Worm (Caenorhabditis elegans) whole organism, dauer: ENCODE data around the gene F14F8.9.

Source experiments
- unc-62 ChIP-seq: sonication (generic microtip); optimal IDR thresholded peaks from 2 replicates; lab custom pipeline; 2017; ENCODE audit warnings: missing biosample characterization, missing genetic modification reagents, missing genetic modification characterization

F14F8.9 gene

ce11 chrV:16668473-16668872 is at the start of gene F14F8.9:
Gene F14F8.9 (minus strand): TSS chrV:16668573.
- no peak for TF ChIP-seq unc-62

- TF ChIP-seq unc-62: no peak
Observed at ce11 chrV:16716574-16716973, 48.2 kb upstream of the F14F8.9 start, which contains the start of gene srh-137. Gene srh-137 (minus strand): TSS chrV:16716674.

ce11 chrV:16713797-16714196 is 45.4 kb upstream of the F14F8.9 start:
- no peak for TF ChIP-seq unc-62

- no peak for TF ChIP-seq unc-62
Observed at ce11 chrV:16706549-16706948, 38.2 kb upstream of the F14F8.9 start, which contains the start of gene clec-9. Gene clec-9 (minus strand): TSS chrV:16706649.

- no peak for TF ChIP-seq unc-62
Observed at ce11 chrV:16699752-16700259, 31.4 kb upstream of the F14F8.9 start, which contains the start of gene Y70C5C.1. Gene Y70C5C.1 (plus strand): TSS chrV:16700209.

- TF ChIP-seq unc-62: no peak
Observed at ce11 chrV:16697178-16697577, 28.8 kb upstream of the F14F8.9 start, which contains the start of gene srw-41. Gene srw-41 (plus strand): TSS chrV:16697478.

ce11 chrV:16695499-16695898 is 27.1 kb upstream of the F14F8.9 start:
- no peak for TF ChIP-seq unc-62

- no peak for TF ChIP-seq unc-62
Observed at ce11 chrV:16694538-16694937, 26.2 kb upstream of the F14F8.9 start, which contains the start of gene srz-101. Gene srz-101 (plus strand): TSS chrV:16694838.

- TF ChIP-seq unc-62: no peak
Observed at ce11 chrV:16693732-16694131, 25.4 kb upstream of the F14F8.9 start, which contains the start of gene srw-42. Gene srw-42 (minus strand): TSS chrV:16693832.

ce11 chrV:16692988-16693387 is 24.6 kb upstream of the F14F8.9 start:
- TF ChIP-seq unc-62: no peak

- no peak for TF ChIP-seq unc-62
Observed at ce11 chrV:16687227-16687626, 18.9 kb upstream of the F14F8.9 start, which contains the start of gene srz-102. Gene srz-102 (plus strand): TSS chrV:16687527.

ce11 chrV:16685725-16686124 is 17.4 kb upstream of the F14F8.9 start, which contains the start of gene srw-43:
Gene srw-43 (plus strand): TSS chrV:16686025.
- no peak for TF ChIP-seq unc-62

ce11 chrV:16683359-16683758 is 15.0 kb upstream of the F14F8.9 start:
- no peak for TF ChIP-seq unc-62

ce11 chrV:16682886-16683285 is 14.5 kb upstream of the F14F8.9 start, which contains the start of gene srw-36:
Gene srw-36 (plus strand): TSS chrV:16683186.
- TF ChIP-seq unc-62: no peak

- no peak for TF ChIP-seq unc-62
Observed at ce11 chrV:16679981-16680380, 11.6 kb upstream of the F14F8.9 start, which contains the start of gene srw-44. Gene srw-44 (plus strand): TSS chrV:16680281.

ce11 chrV:16679237-16679636 is 10.9 kb upstream of the F14F8.9 start, which contains the start of gene srz-103:
Gene srz-103 (minus strand): TSS chrV:16679337.
- TF ChIP-seq unc-62: no peak

- no peak for TF ChIP-seq unc-62
Observed at ce11 chrV:16675553-16675952, 7.2 kb upstream of the F14F8.9 start, which contains the start of gene srz-1. Gene srz-1 (plus strand): TSS chrV:16675853.

ce11 chrV:16674399-16674798 is 6.0 kb upstream of the F14F8.9 start:
- TF ChIP-seq unc-62: no peak
